Fruit fly (Drosophila melanogaster) whole organism: ENCODE results near the gene Oamb.

Experiments
- Dll ChIP-seq: fragments of >200 bp; optimal IDR thresholded peaks from 2 replicates; lab custom pipeline; 2017
- EcR ChIP-seq, 2 experiments: fragments of >200 bp; optimal IDR thresholded peaks; 2 replicates each; lab custom pipeline; 2017; ENCODE audit warnings: missing biosample characterization in 2 of 2, missing genetic modification characterization in 2 of 2, missing genetic modification reagents in 2 of 2

DNA sequence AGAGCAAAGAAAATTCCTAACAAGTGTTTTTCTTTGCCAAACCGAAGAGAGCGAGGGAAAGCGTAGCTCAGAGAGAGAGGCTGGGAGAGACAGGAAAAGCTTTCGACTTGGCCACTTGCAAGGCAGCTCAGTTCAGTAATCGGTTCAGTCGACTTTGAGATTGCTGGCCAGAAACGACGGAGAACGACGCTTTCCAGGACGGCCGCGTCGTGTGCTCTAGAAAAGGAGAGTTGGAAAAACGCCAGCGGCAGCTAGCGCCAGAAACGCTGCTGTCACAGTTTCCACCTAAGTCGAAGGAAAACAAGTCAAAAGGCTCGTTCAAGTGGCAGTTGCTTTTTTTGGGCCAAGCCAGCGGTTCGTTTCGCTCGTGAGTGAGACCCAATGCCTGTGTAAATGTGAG is 25.6 kb upstream of the Oamb start, which contains the start of gene CG42322:
- no peak for TF ChIP-seq Dll (lab: Kevin White, UChicago)
- TF ChIP-seq EcR (GFP tag; optimal IDR thresholded peaks at IDR 0.05; lab: Kevin White, UChicago) = no peak
